Worm (Caenorhabditis elegans) whole organism, L3 larva: Measurements from ENCODE around the gene gpa-18.
"Not testable (repeated sequence)": the region's sequence is repeated elsewhere in the genome, so short reads cannot be mapped to it uniquely, and the experiment has no call there.

Experiments
- ZK546.5 ChIP-seq: sonication (generic microtip); optimal IDR thresholded peaks from 2 replicates; lab custom pipeline; 2017; ENCODE audit warnings: missing biosample characterization, missing genetic modification characterization
- ceh-9 ChIP-seq: sonication (generic microtip); optimal IDR thresholded peaks from 2 replicates; lab custom pipeline; 2018; ENCODE audit warnings: missing biosample characterization, missing genetic modification characterization
- daf-12 ChIP-seq: fragments of 150-350 bp; optimal IDR thresholded peaks from 2 replicates; lab custom pipeline; 2014; ENCODE audit warnings: missing biosample characterization, missing genetic modification reagents, missing genetic modification characterization
- egl-5 ChIP-seq: fragments of 150-350 bp; optimal IDR thresholded peaks from 2 replicates; lab custom pipeline; 2017; ENCODE audit warnings: missing biosample characterization, missing genetic modification reagents, missing genetic modification characterization, inconsistent platforms
- elt-1 ChIP-seq: fragments of 150-350 bp; optimal IDR thresholded peaks from 2 replicates; lab custom pipeline; 2014; ENCODE audit warnings: missing biosample characterization, missing genetic modification characterization
- elt-2 ChIP-seq: sonication (generic microtip); optimal IDR thresholded peaks from 2 replicates; lab custom pipeline; 2016; ENCODE audit warnings: missing genetic modification reagents, mild to moderate bottlenecking, missing genetic modification characterization, missing compliant biosample characterization
- elt-3 ChIP-seq, 3 experiments: fragments of 150-350 bp in 1 of 3; sonication (generic microtip) in 2 of 3; optimal IDR thresholded peaks; 2 replicates in 2 of 3; 4 replicates in 1 of 3; lab custom pipeline; 2014 to 2017; ENCODE audit warnings: missing biosample characterization in 3 of 3, missing genetic modification characterization in 3 of 3
- eor-1 ChIP-seq, 2 experiments: fragments of 150-350 bp; optimal IDR thresholded peaks; 2 replicates each; lab custom pipeline; 2014 to 2018; ENCODE audit warnings: missing biosample characterization in 2 of 2, missing genetic modification characterization in 2 of 2
- fkh-10 ChIP-seq: sonication (generic microtip); optimal IDR thresholded peaks from 2 replicates; lab custom pipeline; 2017; ENCODE audit warnings: missing biosample characterization, missing genetic modification reagents, missing genetic modification characterization
- fkh-2 ChIP-seq: fragments of 150-350 bp; optimal IDR thresholded peaks from 2 replicates; lab custom pipeline; 2014; ENCODE audit warnings: missing biosample characterization, missing genetic modification reagents, missing genetic modification characterization
- fos-1 ChIP-seq: fragments of 150-350 bp; optimal IDR thresholded peaks from 2 replicates; lab custom pipeline; 2014; ENCODE audit warnings: missing biosample characterization, missing genetic modification characterization
- hmg-11 ChIP-seq: sonication (generic microtip); optimal IDR thresholded peaks from 2 replicates; lab custom pipeline; 2016; ENCODE audit warnings: missing genetic modification characterization, missing compliant biosample characterization
- jun-1 ChIP-seq: fragments of 150-350 bp; optimal IDR thresholded peaks from 2 replicates; lab custom pipeline; 2014; ENCODE audit warnings: missing biosample characterization, missing genetic modification reagents, missing genetic modification characterization
- lin-39 ChIP-seq: fragments of 150-350 bp; optimal IDR thresholded peaks from 2 replicates; lab custom pipeline; 2018; ENCODE audit warnings: missing biosample characterization, missing genetic modification reagents, missing genetic modification characterization
- mdl-1 ChIP-seq: fragments of 150-350 bp; optimal IDR thresholded peaks from 2 replicates; lab custom pipeline; 2014; ENCODE audit warnings: missing biosample characterization, missing genetic modification characterization
- mml-1 ChIP-seq: fragments of 150-350 bp; sonication (generic microtip); optimal IDR thresholded peaks from 3 replicates; lab custom pipeline; 2014; ENCODE audit warnings: missing biosample characterization, missing genetic modification characterization
- nfya-1 ChIP-seq: sonication (generic microtip); optimal IDR thresholded peaks from 2 replicates; lab custom pipeline; 2017; ENCODE audit warnings: missing genetic modification characterization, mild to moderate bottlenecking, missing compliant biosample characterization, antibody characterized with exemption, moderate library complexity; ENCODE audit not compliant: insufficient read depth
- nhr-11 ChIP-seq: fragments of 150-350 bp; optimal IDR thresholded peaks from 2 replicates; lab custom pipeline; 2014; ENCODE audit warnings: missing biosample characterization, missing genetic modification characterization
- nhr-12 ChIP-seq: fragments of 150-350 bp; optimal IDR thresholded peaks from 2 replicates; lab custom pipeline; 2014; ENCODE audit warnings: missing biosample characterization, missing genetic modification characterization
- nhr-237 ChIP-seq: fragments of 150-350 bp; optimal IDR thresholded peaks from 2 replicates; lab custom pipeline; 2014; ENCODE audit warnings: missing biosample characterization, missing genetic modification characterization
- nhr-25 ChIP-seq: sonication (generic microtip); optimal IDR thresholded peaks from 2 replicates; lab custom pipeline; 2017; ENCODE audit warnings: missing biosample characterization, missing genetic modification characterization
- nhr-28 ChIP-seq: fragments of 150-350 bp; optimal IDR thresholded peaks from 2 replicates; lab custom pipeline; 2014; ENCODE audit warnings: missing biosample characterization, missing genetic modification characterization
- nhr-43 ChIP-seq: sonication (generic microtip); optimal IDR thresholded peaks from 2 replicates; lab custom pipeline; 2016; ENCODE audit warnings: mild to moderate bottlenecking, missing genetic modification characterization, missing compliant biosample characterization; ENCODE audit not compliant: poor library complexity, severe bottlenecking
- nhr-67 ChIP-seq: fragments of 150-350 bp; optimal IDR thresholded peaks from 2 replicates; lab custom pipeline; 2014; ENCODE audit warnings: missing biosample characterization, missing genetic modification characterization
- nhr-76 ChIP-seq: fragments of 150-350 bp; sonication (generic microtip); optimal IDR thresholded peaks from 5 replicates; lab custom pipeline; 2014; ENCODE audit warnings: missing biosample characterization, missing genetic modification characterization
- nhr-77 ChIP-seq: fragments of 150-350 bp; optimal IDR thresholded peaks from 2 replicates; lab custom pipeline; 2014; ENCODE audit warnings: missing biosample characterization, missing genetic modification characterization
- pha-4 ChIP-seq: fragments of 150-350 bp; optimal IDR thresholded peaks from 2 replicates; lab custom pipeline; 2014; ENCODE audit warnings: missing biosample characterization, missing genetic modification reagents, missing genetic modification characterization
- skn-1 ChIP-seq: fragments of 150-350 bp; optimal IDR thresholded peaks from 2 replicates; lab custom pipeline; 2014; ENCODE audit warnings: missing biosample characterization, missing genetic modification characterization
- unc-39 ChIP-seq: sonication (generic microtip); optimal IDR thresholded peaks from 4 replicates; lab custom pipeline; 2017; ENCODE audit warnings: missing biosample characterization, missing genetic modification characterization
- unc-62 ChIP-seq: fragments of 150-350 bp; sonication (generic microtip); optimal IDR thresholded peaks from 4 replicates; lab custom pipeline; 2014; ENCODE audit warnings: missing biosample characterization, missing genetic modification reagents, missing genetic modification characterization
- zag-1 ChIP-seq: fragments of 150-350 bp; optimal IDR thresholded peaks from 2 replicates; lab custom pipeline; 2014; ENCODE audit warnings: missing biosample characterization, missing genetic modification characterization
- ztf-11 ChIP-seq: fragments of 150-350 bp; optimal IDR thresholded peaks from 2 replicates; lab custom pipeline; 2014; ENCODE audit warnings: missing biosample characterization, missing genetic modification characterization
- ztf-4 ChIP-seq: fragments of 150-350 bp; optimal IDR thresholded peaks from 2 replicates; lab custom pipeline; 2014; ENCODE audit warnings: missing biosample characterization, missing genetic modification characterization

gpa-18 gene

ce11 chrIV:5195531-5195930 is at the start of gene gpa-18:
gpa-18 (minus strand) TSS chrIV:5195631.
- TF ChIP-seq unc-62: no peak
- no peak for TF ChIP-seq nhr-67
- no peak for TF ChIP-seq nhr-237 (tag; lab: Kevin White, UChicago)
- no peak for TF ChIP-seq nhr-12 (tag; lab: Kevin White, UChicago)
- no peak for TF ChIP-seq nhr-76
- no peak for TF ChIP-seq pha-4
- TF ChIP-seq fkh-2: no peak
- no peak for TF ChIP-seq ceh-9
- no peak for TF ChIP-seq elt-2
- TF ChIP-seq mdl-1 (tag; lab: Kevin White, UChicago): no peak
- TF ChIP-seq daf-12 (tag; lab: Kevin White, UChicago): no peak

- TF ChIP-seq nhr-25 (tag; lab: Kevin White, UChicago): no peak
- TF ChIP-seq daf-12 (tag; lab: Kevin White, UChicago): no peak
- TF ChIP-seq elt-3 (tag; optimal IDR thresholded peaks at IDR 0.05; lab: Kevin White, UChicago): no peak
- TF ChIP-seq nhr-28 (tag; lab: Kevin White, UChicago): no peak
- no peak for TF ChIP-seq ztf-11
- TF ChIP-seq pha-4: no peak
- no peak for TF ChIP-seq elt-1 (tag; lab: Kevin White, UChicago)
- TF ChIP-seq unc-39 (tag; lab: Kevin White, UChicago): no peak
These were observed 35.1 kb upstream of the gpa-18 start, which contains the start of gene thn-5 for ce11 chrIV:5230530-5230929. thn-5 (plus strand) TSS chrIV:5230830.

ce11 chrIV:5228619-5229018 is 33.2 kb upstream of the gpa-18 start, which contains the start of gene thn-6:
thn-6 (plus strand) TSS chrIV:5228919.
- TF ChIP-seq nfya-1 (tag; lab: Kevin White, UChicago) (no peak), fos-1 (tag; lab: Kevin White, UChicago) (no peak), jun-1 (tag; lab: Kevin White, UChicago) (no peak), nhr-67 (no peak), fkh-2 (no peak), skn-1 (tag; lab: Kevin White, UChicago) (no peak), mml-1 (tag; lab: Kevin White, UChicago) (no peak), fkh-10 (GFP tag; lab: Kevin White, UChicago) (no peak)

ce11 chrIV:5226552-5226951 is 31.1 kb upstream of the gpa-18 start, which contains the start of gene nsph-4.1:
nsph-4.1 (plus strand) TSS chrIV:5226852.
- TF ChIP-seq nhr-43, nhr-77, skn-1 (tag; lab: Kevin White, UChicago): not testable (repeated sequence)
- TF ChIP-seq, all 47 proteins: peak for 0; not testable (repeated sequence) for 47

- TF ChIP-seq nhr-12, ZK546.5, skn-1 (tag; lab: Kevin White, UChicago): not testable (repeated sequence)
These were observed 29.9 kb upstream of the gpa-18 start, which contains the start of gene cylc-1 for ce11 chrIV:5225277-5225822. cylc-1 (minus strand) TSS chrIV:5225772.

- no peak for TF ChIP-seq ZK546.5 (tag; lab: Kevin White, UChicago)
- no peak for TF ChIP-seq nhr-77 (tag; lab: Kevin White, UChicago)
- TF ChIP-seq nhr-43 (tag; lab: Kevin White, UChicago): no peak
- no peak for TF ChIP-seq lin-39 (tag; lab: Kevin White, UChicago)
- TF ChIP-seq nhr-67: no peak
- no peak for TF ChIP-seq zag-1 (tag; lab: Kevin White, UChicago)
- no peak for TF ChIP-seq egl-5 (tag; lab: Kevin White, UChicago)
- TF ChIP-seq eor-1 (tag; optimal IDR thresholded peaks at IDR 0.05; lab: Kevin White, UChicago): no peak
- TF ChIP-seq nhr-28 (tag; lab: Kevin White, UChicago): no peak
- TF ChIP-seq nhr-237 (tag; lab: Kevin White, UChicago): no peak
- TF ChIP-seq ztf-4 (tag; lab: Kevin White, UChicago): no peak
- TF ChIP-seq nhr-11 (tag; lab: Kevin White, UChicago): no peak
- no peak for TF ChIP-seq fkh-10 (GFP tag; lab: Kevin White, UChicago)
- no peak for TF ChIP-seq hmg-11 (tag; lab: Kevin White, UChicago)
These were observed 28.8 kb upstream of the gpa-18 start, which contains the start of gene Y59E9AL.8 for ce11 chrIV:5224238-5224637. Y59E9AL.8 (minus strand) TSS chrIV:5224338.
